Fruit fly (Drosophila melanogaster): ENCODE data around the gene Wdr81.

Gene Wdr81

DNA sequence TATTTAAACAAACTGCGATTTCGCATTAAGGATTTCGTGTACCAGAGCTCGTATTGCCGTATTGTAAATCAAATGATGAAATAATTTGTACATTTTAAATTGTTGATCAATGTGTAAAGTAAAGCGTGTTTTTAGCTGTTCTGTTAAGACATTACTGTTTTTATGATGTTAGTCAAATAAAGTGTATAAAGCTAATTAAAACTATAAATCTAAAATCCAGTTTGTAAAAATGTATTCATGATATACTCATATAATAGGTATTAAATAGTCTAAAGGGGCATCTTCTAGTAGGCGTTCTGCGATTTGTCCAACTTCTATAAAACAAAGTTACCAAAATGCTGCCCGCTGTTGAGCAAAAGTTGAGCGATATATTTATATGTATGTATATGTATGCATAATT is 13.1 kb upstream of the Wdr81 start, which contains the start of gene CG18788:
CG18788 (plus strand) TSS at position 301 of the 400 bp plus-strand sequence.
- no peak for TF ChIP-seq CG9817 (tag; optimal IDR thresholded peaks at IDR 0.05)
- TF ChIP-seq h (optimal IDR thresholded peaks at IDR 0.05): no peak

DNA sequence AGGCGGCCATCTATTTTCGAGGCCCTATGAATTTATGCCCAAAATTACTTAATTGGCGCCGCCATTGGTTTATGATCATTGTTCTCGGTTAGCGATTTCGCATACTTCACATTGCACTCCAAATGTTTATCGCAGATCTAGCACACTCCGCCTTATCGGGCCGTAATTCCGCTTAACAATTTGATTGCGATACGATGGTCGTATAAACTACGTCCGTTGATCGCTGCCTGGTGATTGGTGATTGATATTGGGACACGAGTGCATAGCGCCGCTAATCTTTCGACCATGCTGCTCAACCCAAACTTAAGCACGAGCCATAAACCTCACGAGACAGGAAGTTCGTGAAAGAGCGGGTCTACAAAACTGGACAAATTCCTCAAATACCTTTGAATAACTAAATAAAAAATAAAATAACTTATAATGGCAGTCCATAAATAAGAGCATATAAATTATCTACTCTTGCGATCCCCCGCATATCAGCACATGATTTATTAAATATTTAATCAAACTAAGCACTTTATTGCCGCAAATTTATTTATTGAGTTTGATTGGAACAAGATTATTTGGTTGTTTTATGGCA is 9.9 kb upstream of the Wdr81 start:
- TF ChIP-seq E2f2 (GFP tag; IDR thresholded peaks at IDR 0.05): no peak
- TF ChIP-seq gro (GFP tag; optimal IDR thresholded peaks at IDR 0.05): peak; percentile 9
- TF ChIP-seq Pdp1 (GFP tag; optimal IDR thresholded peaks at IDR 0.05): no peak
- no peak for TF ChIP-seq repo (GFP tag; optimal IDR thresholded peaks at IDR 0.05)
- peak; percentile 4 for TF ChIP-seq CG18599 (GFP tag; optimal IDR thresholded peaks at IDR 0.05)
- no peak for TF ChIP-seq stwl (tag; optimal IDR thresholded peaks at IDR 0.05)
- TF ChIP-seq mirr (GFP tag; optimal IDR thresholded peaks at IDR 0.05): peak; percentile 15
- TF ChIP-seq Elba2 (GFP tag; optimal IDR thresholded peaks at IDR 0.05): no peak
- TF ChIP-seq CG17361 (GFP tag; IDR thresholded peaks at IDR 0.05): no peak
- peak; percentile 12 for TF ChIP-seq Med (GFP tag)
- TF ChIP-seq CG15696 (tag; optimal IDR thresholded peaks at IDR 0.05): no peak
- TF ChIP-seq org-1 (GFP tag; optimal IDR thresholded peaks at IDR 0.05): no peak
- TF ChIP-seq Adf1 (GFP tag; IDR thresholded peaks at IDR 0.05): no peak
- TF ChIP-seq gsb (GFP tag; IDR thresholded peaks at IDR 0.05): no peak
- TF ChIP-seq lmd (GFP tag; IDR thresholded peaks at IDR 0.05): no peak
- TF ChIP-seq sc (optimal IDR thresholded peaks at IDR 0.05): no peak
- TF ChIP-seq sc (GFP tag; optimal IDR thresholded peaks at IDR 0.05): no peak
- no peak for TF ChIP-seq CG9437 (GFP tag; optimal IDR thresholded peaks at IDR 0.05)
- no peak for TF ChIP-seq BtbVII (GFP tag; optimal IDR thresholded peaks at IDR 0.05)
- TF ChIP-seq dm (GFP tag; optimal IDR thresholded peaks at IDR 0.05): no peak
- TF ChIP-seq Nf-YC (tag; optimal IDR thresholded peaks at IDR 0.05): peak; percentile 53
- TF ChIP-seq CG8281 (tag; optimal IDR thresholded peaks at IDR 0.05): no peak
- peak; percentile 74 for TF ChIP-seq cwo (GFP tag; optimal IDR thresholded peaks at IDR 0.05)
- TF ChIP-seq grn (GFP tag; optimal IDR thresholded peaks at IDR 0.05): peak; percentile 95
- no peak for TF ChIP-seq so (GFP tag; IDR thresholded peaks at IDR 0.05)
- no peak for TF ChIP-seq Rfx (GFP tag; IDR thresholded peaks at IDR 0.05)
- no peak for TF ChIP-seq CG11093 (GFP tag; IDR thresholded peaks at IDR 0.05)
- TF ChIP-seq nerfin-1 (tag; optimal IDR thresholded peaks at IDR 0.05): no peak
- TF ChIP-seq Atf-2 (GFP tag; optimal IDR thresholded peaks at IDR 0.05): no peak
- TF ChIP-seq vnd (GFP tag; IDR thresholded peaks at IDR 0.05; ENCODE audit: partially characterized antibody): peak; percentile 44; the same call in 1 of the 3 replicates
- TF ChIP-seq CG17186 (GFP tag; optimal IDR thresholded peaks at IDR 0.05): no peak
- TF ChIP-seq ro (GFP tag; IDR thresholded peaks at IDR 0.05): no peak
- peak; percentile 58 for TF ChIP-seq Nf-YB (GFP tag; optimal IDR thresholded peaks at IDR 0.05)
- no peak for TF ChIP-seq gfzf (GFP tag; optimal IDR thresholded peaks at IDR 0.05)
- peak; percentile 96 for TF ChIP-seq exex (tag; optimal IDR thresholded peaks at IDR 0.05)
- TF ChIP-seq sens (GFP tag): no peak
- no peak for TF ChIP-seq CG12299 (tag; optimal IDR thresholded peaks at IDR 0.05)
- peak; percentile 87 for TF ChIP-seq sd (tag; optimal IDR thresholded peaks at IDR 0.05)
- no peak for TF ChIP-seq CG7357 (GFP tag; IDR thresholded peaks at IDR 0.05)
- 0 out of 4 replicates have a peak, but pooled peaks have one; percentile 48 for TF ChIP-seq chinmo (GFP tag; IDR thresholded peaks at IDR 0.05; ENCODE audit: partially characterized antibody)
- no peak for TF ChIP-seq Sox102F (GFP tag; optimal IDR thresholded peaks at IDR 0.05)
- peak; percentile 74 for TF ChIP-seq sug (tag; optimal IDR thresholded peaks at IDR 0.05)
- no peak for TF ChIP-seq CG8765 (GFP tag; IDR thresholded peaks at IDR 0.05)
- TF ChIP-seq NFAT (GFP tag; IDR thresholded peaks at IDR 0.05): 0 out of 2 replicates have a peak, but pooled peaks have one; percentile 7
- TF ChIP-seq CG7963 (GFP tag; IDR thresholded peaks at IDR 0.05; ENCODE audit: partially characterized antibody): no peak
- peak; percentile 10 for TF ChIP-seq B-H2 (GFP tag; optimal IDR thresholded peaks at IDR 0.05)
- peak; percentile 9 for TF ChIP-seq PHDP (tag; optimal IDR thresholded peaks at IDR 0.05)
